Fruit fly (Drosophila melanogaster) whole organism, embryonic: ENCODE results near the gene NaPi-III.

Source experiments
- Antp ChIP-seq: fragments of 200-800 bp; sonication (Bioruptor generic); optimal IDR thresholded peaks from 3 replicates; lab custom pipeline; 2016; ENCODE audit warnings: missing biosample characterization, missing genetic modification characterization
- Atf3 ChIP-seq: fragments of 200-800 bp; sonication (Bioruptor generic); optimal IDR thresholded peaks from 3 replicates; lab custom pipeline; 2016; ENCODE audit warnings: missing biosample characterization, missing genetic modification characterization
- BEAF-32 ChIP-seq: fragments of 200-800 bp; sonication (Bioruptor generic); optimal IDR thresholded peaks from 3 replicates; lab custom pipeline; 2017; ENCODE audit warnings: missing biosample characterization, missing genetic modification characterization, mild to moderate bottlenecking, moderate library complexity, missing genetic modification reagents
- CG10543 ChIP-seq: fragments of 200-800 bp; sonication (Bioruptor generic); optimal IDR thresholded peaks from 3 replicates; lab custom pipeline; 2017; ENCODE audit warnings: missing biosample characterization, mild to moderate bottlenecking, missing genetic modification characterization, moderate library complexity
- CG11723 ChIP-seq: fragments of 200-800 bp; sonication (Bioruptor generic); optimal IDR thresholded peaks from 2 replicates; lab custom pipeline; 2017; ENCODE audit warnings: missing biosample characterization, mild to moderate bottlenecking, missing genetic modification characterization
- CG12155 ChIP-seq: fragments of 200-800 bp; sonication (Bioruptor generic); optimal IDR thresholded peaks from 3 replicates; lab custom pipeline; 2016; ENCODE audit warnings: missing biosample characterization, missing genetic modification characterization
- CG12769 ChIP-seq: fragments of 200-800 bp; sonication (Bioruptor generic); optimal IDR thresholded peaks from 2 replicates; lab custom pipeline; 2019; ENCODE audit warnings: missing biosample characterization, mild to moderate bottlenecking, missing genetic modification characterization, moderate library complexity
- CG13775 ChIP-seq: fragments of 200-800 bp; sonication (Bioruptor generic); optimal IDR thresholded peaks from 3 replicates; lab custom pipeline; 2017; ENCODE audit warnings: missing biosample characterization, mild to moderate bottlenecking, missing genetic modification characterization
- CG14710 ChIP-seq: fragments of 200-800 bp; sonication (Bioruptor generic); optimal IDR thresholded peaks from 3 replicates; lab custom pipeline; 2019; ENCODE audit warnings: missing biosample characterization, mild to moderate bottlenecking, missing genetic modification characterization, moderate library complexity
- CG15269 ChIP-seq: fragments of 200-800 bp; sonication (Bioruptor generic); optimal IDR thresholded peaks from 2 replicates; lab custom pipeline; 2018; ENCODE audit warnings: missing biosample characterization, mild to moderate bottlenecking, missing genetic modification characterization, moderate library complexity
- CG17912 ChIP-seq: fragments of 200-800 bp; sonication (Bioruptor generic); optimal IDR thresholded peaks from 2 replicates; lab custom pipeline; 2018; ENCODE audit warnings: missing biosample characterization, mild to moderate bottlenecking, missing genetic modification characterization
- CG18476 ChIP-seq: fragments of 200-800 bp; sonication (Bioruptor generic); optimal IDR thresholded peaks from 2 replicates; lab custom pipeline; 2016; ENCODE audit warnings: missing biosample characterization, mild to moderate bottlenecking, missing genetic modification characterization
- CG18599 ChIP-seq: fragments of 200-800 bp; sonication (Bioruptor generic); optimal IDR thresholded peaks from 3 replicates; lab custom pipeline; 2017; ENCODE audit warnings: missing biosample characterization, missing genetic modification characterization, mild to moderate bottlenecking, moderate library complexity, missing genetic modification reagents
- CG30403 ChIP-seq: fragments of 200-800 bp; sonication (Bioruptor generic); optimal IDR thresholded peaks from 3 replicates; lab custom pipeline; 2016; ENCODE audit warnings: missing biosample characterization, missing genetic modification characterization
- CG3163 ChIP-seq: fragments of 200-800 bp; sonication (Bioruptor generic); optimal IDR thresholded peaks from 3 replicates; lab custom pipeline; 2016; ENCODE audit warnings: missing biosample characterization, missing genetic modification characterization
- CG43689 ChIP-seq: fragments of 200-800 bp; sonication (Bioruptor generic); IDR thresholded peaks from 2 replicates; pipeline ENCODE4 v1.3.6; 2022; ENCODE audit warnings: missing biosample characterization, missing genetic modification characterization
- CG6683 ChIP-seq: fragments of 200-800 bp; sonication (Bioruptor generic); optimal IDR thresholded peaks from 2 replicates; lab custom pipeline; 2017; ENCODE audit warnings: missing biosample characterization, mild to moderate bottlenecking, missing genetic modification characterization, missing genetic modification reagents
- CG7839 ChIP-seq: fragments of 200-800 bp; sonication (Bioruptor generic); optimal IDR thresholded peaks from 3 replicates; lab custom pipeline; 2018; ENCODE audit warnings: missing biosample characterization, mild to moderate bottlenecking, missing genetic modification characterization, moderate library complexity
- CG8290 ChIP-seq, 3 experiments: fragments of 200-800 bp; sonication (Bioruptor generic); optimal IDR thresholded peaks; 2 replicates each; lab custom pipeline; 2016 to 2019; ENCODE audit warnings: missing biosample characterization in 3 of 3, missing genetic modification characterization in 3 of 3, mild to moderate bottlenecking in 2 of 3, moderate library complexity in 1 of 3
- Dek ChIP-seq: fragments of 200-800 bp; sonication (Bioruptor generic); optimal IDR thresholded peaks from 3 replicates; lab custom pipeline; 2019; ENCODE audit warnings: missing biosample characterization, mild to moderate bottlenecking, missing genetic modification characterization, moderate library complexity
- Drgx ChIP-seq: fragments of 200-800 bp; sonication (Bioruptor generic); IDR thresholded peaks from 2 replicates; pipeline ENCODE4 v1.3.6; 2022; ENCODE audit warnings: missing biosample characterization, missing genetic modification characterization
- Ets65A ChIP-seq: fragments of 200-800 bp; sonication (Bioruptor generic); peaks from one replicate; lab custom pipeline; 2016; ENCODE audit warnings: missing biosample characterization, missing genetic modification characterization
- Hmr ChIP-seq: fragments of 200-800 bp; sonication (Bioruptor generic); optimal IDR thresholded peaks from 3 replicates; lab custom pipeline; 2017; ENCODE audit warnings: mild to moderate bottlenecking, missing biosample characterization, missing genetic modification reagents, missing genetic modification characterization
- Hr39 ChIP-seq: fragments of >200 bp; optimal IDR thresholded peaks from 2 replicates; lab custom pipeline; 2017
- Kr ChIP-seq: fragments of 200-800 bp; sonication (Bioruptor generic); optimal IDR thresholded peaks from 2 replicates; lab custom pipeline; 2017; ENCODE audit warnings: missing biosample characterization, mild to moderate bottlenecking, missing genetic modification characterization
- MESR4 ChIP-seq: fragments of 200-800 bp; sonication (Bioruptor generic); optimal IDR thresholded peaks from 2 replicates; lab custom pipeline; 2018; ENCODE audit warnings: missing biosample characterization, mild to moderate bottlenecking, missing genetic modification characterization, moderate library complexity
- NFAT ChIP-seq: fragments of 200-800 bp; sonication (Bioruptor generic); IDR thresholded peaks from 2 replicates; pipeline ENCODE4 v1.3.6; 2022; ENCODE audit warnings: missing biosample characterization, missing genetic modification characterization
- Six4 ChIP-seq: fragments of 200-800 bp; sonication (Bioruptor generic); optimal IDR thresholded peaks from 2 replicates; lab custom pipeline; 2016; ENCODE audit warnings: missing biosample characterization, missing genetic modification characterization
- Vsx1 ChIP-seq: fragments of 200-800 bp; sonication (Bioruptor generic); optimal IDR thresholded peaks from 2 replicates; lab custom pipeline; 2017; ENCODE audit warnings: missing biosample characterization, mild to moderate bottlenecking, missing genetic modification characterization, missing genetic modification reagents
- ab ChIP-seq: fragments of 200-800 bp; sonication (Bioruptor generic); optimal IDR thresholded peaks from 2 replicates; lab custom pipeline; 2016; ENCODE audit warnings: missing biosample characterization, missing genetic modification characterization
- caup ChIP-seq: fragments of 200-800 bp; sonication (Bioruptor generic); optimal IDR thresholded peaks from 3 replicates; lab custom pipeline; 2017; ENCODE audit warnings: missing biosample characterization, mild to moderate bottlenecking, missing genetic modification characterization, moderate library complexity; ENCODE audit not compliant: severe bottlenecking
- cwo ChIP-seq: fragments of 200-800 bp; sonication (Bioruptor generic); optimal IDR thresholded peaks from 3 replicates; lab custom pipeline; 2017; ENCODE audit warnings: missing biosample characterization, missing genetic modification characterization, mild to moderate bottlenecking, moderate library complexity, missing genetic modification reagents
- dysf ChIP-seq: fragments of 200-800 bp; sonication (Bioruptor generic); IDR thresholded peaks from 3 replicates; pipeline ENCODE4 v1.3.6; 2022; ENCODE audit warnings: missing biosample characterization, missing genetic modification characterization
- ems ChIP-seq: fragments of 200-800 bp; sonication (Bioruptor generic); optimal IDR thresholded peaks from 3 replicates; lab custom pipeline; 2016; ENCODE audit warnings: missing biosample characterization, missing genetic modification characterization
- gcm2 ChIP-seq: fragments of 200-800 bp; sonication (Bioruptor generic); optimal IDR thresholded peaks from 2 replicates; lab custom pipeline; 2016; ENCODE audit warnings: missing biosample characterization, missing genetic modification characterization
- gfzf ChIP-seq: fragments of 200-800 bp; sonication (Bioruptor generic); optimal IDR thresholded peaks from 2 replicates; lab custom pipeline; 2016; ENCODE audit warnings: missing biosample characterization, mild to moderate bottlenecking, missing genetic modification characterization, moderate library complexity
- gsb ChIP-seq: fragments of 200-800 bp; sonication (Bioruptor generic); IDR thresholded peaks from 2 replicates; pipeline ENCODE4 v1.3.6; 2022; ENCODE audit warnings: missing biosample characterization, missing genetic modification characterization
- knrl ChIP-seq: fragments of 200-800 bp; sonication (Bioruptor generic); IDR thresholded peaks from 3 replicates; pipeline ENCODE4 v1.3.6; 2022; ENCODE audit warnings: missing biosample characterization, missing genetic modification characterization; ENCODE audit not compliant: partially characterized antibody
- lbe ChIP-seq: fragments of 200-800 bp; sonication (Bioruptor generic); optimal IDR thresholded peaks from 2 replicates; lab custom pipeline; 2016; ENCODE audit warnings: missing biosample characterization, mild to moderate bottlenecking, missing genetic modification characterization
- sc ChIP-seq, 3 experiments: fragments of >200 bp in 2 of 3; fragments of 200-800 bp in 1 of 3; sonication (Bioruptor generic) in 1 of 3; optimal IDR thresholded peaks; 2 replicates in 2 of 3; 3 replicates in 1 of 3; lab custom pipeline; 2017; ENCODE audit warnings: mild to moderate bottlenecking in 1 of 3, missing biosample characterization in 1 of 3, missing genetic modification characterization in 1 of 3, missing genetic modification reagents in 1 of 3
- scrt ChIP-seq: fragments of 200-800 bp; sonication (Bioruptor generic); optimal IDR thresholded peaks from 2 replicates; lab custom pipeline; 2018; ENCODE audit warnings: missing biosample characterization, mild to moderate bottlenecking, missing genetic modification characterization, moderate library complexity
- sens ChIP-seq: fragments of 200-800 bp; sonication (Bioruptor generic); peaks from one replicate; lab custom pipeline; 2016; ENCODE audit warnings: missing biosample characterization, missing genetic modification characterization
- shn ChIP-seq: fragments of 200-800 bp; sonication (Bioruptor generic); optimal IDR thresholded peaks from 3 replicates; lab custom pipeline; 2016; ENCODE audit warnings: missing biosample characterization, missing genetic modification characterization
- sisA ChIP-seq: fragments of 200-800 bp; sonication (Bioruptor generic); IDR thresholded peaks from 2 replicates; pipeline ENCODE4 v1.3.6; 2022; ENCODE audit warnings: missing biosample characterization, missing genetic modification characterization
- sqz ChIP-seq: fragments of 200-800 bp; sonication (Bioruptor generic); optimal IDR thresholded peaks from 3 replicates; lab custom pipeline; 2018; ENCODE audit warnings: missing biosample characterization, mild to moderate bottlenecking, missing genetic modification characterization
- sr ChIP-seq: fragments of 200-800 bp; sonication (Bioruptor generic); IDR thresholded peaks from 3 replicates; pipeline ENCODE4 v1.3.6; 2022; ENCODE audit warnings: missing biosample characterization, missing genetic modification characterization
- yki ChIP-seq: fragments of >200 bp; optimal IDR thresholded peaks from 3 replicates; lab custom pipeline; 2018
- zfh1 ChIP-seq: fragments of 200-800 bp; sonication (Bioruptor generic); IDR thresholded peaks from 3 replicates; pipeline ENCODE4 v1.3.6; 2022; ENCODE audit warnings: missing biosample characterization, missing genetic modification characterization

NaPi-III gene

DNA sequence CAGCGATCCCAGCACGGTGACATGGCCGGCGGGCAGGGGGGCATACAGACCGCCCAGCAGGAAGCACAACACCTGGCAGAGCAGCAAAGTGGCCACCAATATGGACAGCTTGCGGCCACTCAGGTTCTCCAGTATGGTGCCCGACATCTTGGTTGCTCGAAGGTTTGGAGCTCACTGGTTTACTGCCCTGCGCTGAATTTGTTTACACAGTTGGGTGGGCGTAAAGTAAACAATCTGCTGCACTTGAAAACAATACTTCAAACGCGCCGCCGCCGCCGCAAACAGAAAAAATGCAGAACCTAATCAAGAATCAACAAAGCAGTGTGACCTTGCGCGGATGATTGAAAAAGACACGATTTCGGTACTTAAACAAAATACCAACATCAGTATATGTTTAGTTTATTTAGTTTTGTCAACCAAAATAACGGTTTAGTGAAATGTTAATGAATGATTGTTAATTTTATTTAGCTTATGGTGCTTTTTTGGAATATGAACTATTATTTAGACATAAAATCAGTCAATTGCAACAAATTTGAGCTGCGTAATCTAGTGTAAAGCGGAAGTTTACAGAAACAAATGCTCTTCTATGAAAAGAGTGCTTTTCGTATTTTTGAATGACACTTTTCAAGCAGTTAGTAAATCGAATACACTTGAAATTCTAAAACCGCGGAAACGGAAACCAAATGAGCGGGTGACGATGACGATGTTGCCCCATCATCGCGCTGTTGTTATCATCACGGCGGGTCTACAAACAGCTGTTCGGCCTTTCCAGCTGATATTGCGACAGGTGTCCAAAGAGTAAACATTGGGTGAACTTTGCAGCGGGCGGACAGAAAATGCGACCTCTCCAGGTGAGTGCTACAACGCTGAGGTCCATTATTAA lies 46.4 kb downstream of the NaPi-III start, which contains the start of the genes wls and Adck5 (continued):
- TF ChIP-seq CG18476 (GFP tag; lab: Kevin White, UChicago) (peak; percentile 39), CG15269 (tag; lab: Kevin White, UChicago) (no peak), sqz (GFP tag; lab: Kevin White, UChicago) (peak; percentile 18), CG3163 (GFP tag; lab: Kevin White, UChicago) (no peak), NFAT (no peak), Six4 (GFP tag; lab: Kevin White, UChicago) (no peak), lbe (GFP tag; lab: Kevin White, UChicago) (peak; percentile 36), CG14710 (peak; percentile 81), CG18599 (GFP tag; lab: Kevin White, UChicago) (peak; percentile 61), zfh1 (peak; percentile 40; the same call in 1 of the 3 replicates), CG12769 (tag; lab: Kevin White, UChicago) (no peak), Hr39 (lab: Kevin White, UChicago) (no peak), shn (GFP tag; lab: Kevin White, UChicago) (peak; percentile 36), CG17912 (peak; percentile 45), cwo (GFP tag; lab: Kevin White, UChicago) (no peak), yki (lab: Kevin White, UChicago) (no peak), gfzf (GFP tag; lab: Kevin White, UChicago) (peak; percentile 83), CG12155 (no peak), knrl (GFP tag; lab: Robert Waterston, UW) (no peak), CG6683 (GFP tag; lab: Kevin White, UChicago) (peak; percentile 39), CG43689 (GFP tag; lab: Robert Waterston, UW) (no peak), Ets65A (GFP tag; lab: Kevin White, UChicago) (no peak), Kr (GFP tag; lab: Kevin White, UChicago) (no peak), CG30403 (GFP tag; lab: Kevin White, UChicago) (peak; percentile 37), MESR4 (GFP tag; lab: Kevin White, UChicago) (peak; percentile 59), sens (GFP tag; lab: Kevin White, UChicago) (peak; percentile 91), CG11723 (GFP tag; lab: Kevin White, UChicago) (peak; percentile 45), CG10543 (GFP tag; lab: Kevin White, UChicago) (peak; percentile 57), gsb (GFP tag; lab: Robert Waterston, UW) (no peak), Hmr (peak; percentile 81), scrt (peak; percentile 82), caup (GFP tag; lab: Kevin White, UChicago) (peak; percentile 83), Antp (GFP tag; lab: Kevin White, UChicago) (peak; percentile 4), Vsx1 (no peak), dysf (GFP tag; lab: Robert Waterston, UW) (peak; percentile 50; the same call in 1 of the 3 replicates), ab (GFP tag; lab: Kevin White, UChicago) (no peak), CG8290 (GFP tag; optimal IDR thresholded peaks at IDR 0.05; lab: Kevin White, UChicago) (no peak), CG8290 (tag; optimal IDR thresholded peaks at IDR 0.05; lab: Kevin White, UChicago) (no peak), ems (no peak), CG7839 (tag; lab: Kevin White, UChicago) (no peak), BEAF-32 (GFP tag; lab: Kevin White, UChicago) (peak; percentile 41), CG13775 (peak; percentile 58), gcm2 (GFP tag; lab: Kevin White, UChicago) (peak; percentile 3), Atf3 (GFP tag; lab: Kevin White, UChicago) (no peak), Drgx (no peak; the same call in 1 of the 2 replicates), sisA (GFP tag; lab: Robert Waterston, UW) (no peak), Dek (tag; lab: Kevin White, UChicago) (no peak), sc (optimal IDR thresholded peaks at IDR 0.05; lab: Kevin White, UChicago) (no peak), sc (GFP tag; optimal IDR thresholded peaks at IDR 0.05; lab: Kevin White, UChicago) (peak; percentile 36), sr (0 out of 3 replicates have a peak, but pooled peaks have one; percentile 46)
